Fruit fly (Drosophila melanogaster) whole organism, pupa: ENCODE measurements around the gene Ubc87F.

Experiments
- CG14655 ChIP-seq: fragments of 200-800 bp; sonication (Bioruptor generic); optimal IDR thresholded peaks from 3 replicates; lab custom pipeline; 2017; ENCODE audit warnings: mild to moderate bottlenecking, missing biosample characterization, missing genetic modification reagents, missing genetic modification characterization
- CG9948 ChIP-seq: fragments of 200-800 bp; sonication (Bioruptor generic); optimal IDR thresholded peaks from 2 replicates; lab custom pipeline; 2018; ENCODE audit warnings: missing biosample characterization, mild to moderate bottlenecking, missing genetic modification characterization, moderate library complexity
- gl ChIP-seq: fragments of 200-800 bp; sonication (Bioruptor generic); optimal IDR thresholded peaks from 2 replicates; lab custom pipeline; 2018; ENCODE audit warnings: missing biosample characterization, mild to moderate bottlenecking, missing genetic modification characterization
- rn ChIP-seq: fragments of 200-800 bp; sonication (Bioruptor generic); IDR thresholded peaks from 2 replicates; pipeline ENCODE4 v1.3.6; 2022; ENCODE audit warnings: missing biosample characterization, missing genetic modification characterization

dm6 chr3R:13720798-13721197 is 2.8 kb upstream of the Ubc87F start:
- TF ChIP-seq CG14655 (GFP tag; lab: Kevin White, UChicago) (no peak), rn (GFP tag; lab: Robert Waterston, UW) (no peak), CG9948 (tag; lab: Kevin White, UChicago) (no peak), gl (tag; lab: Kevin White, UChicago) (no peak)
